Fruit fly (Drosophila melanogaster) whole organism, embryonic: ENCODE results near the gene CG12106.

ENCODE experiments used
- Adf1 ChIP-seq: fragments of 200-800 bp; sonication (Bioruptor generic); IDR thresholded peaks from 2 replicates; pipeline ENCODE4 v1.3.6; 2022; ENCODE audit warnings: missing biosample characterization, missing genetic modification characterization
- Atf6 ChIP-seq: fragments of 200-800 bp; sonication (Bioruptor generic); IDR thresholded peaks from 2 replicates; pipeline ENCODE4 v1.3.6; 2022; ENCODE audit warnings: missing biosample characterization, missing genetic modification characterization
- CG12299 ChIP-seq: fragments of 200-800 bp; sonication (Bioruptor generic); optimal IDR thresholded peaks from 2 replicates; lab custom pipeline; 2018; ENCODE audit warnings: missing biosample characterization, mild to moderate bottlenecking, missing genetic modification characterization
- CG13287 ChIP-seq: fragments of 200-800 bp; sonication (Bioruptor generic); IDR thresholded peaks from 2 replicates; pipeline ENCODE4 v1.3.6; 2022; ENCODE audit warnings: missing biosample characterization, missing genetic modification characterization; ENCODE audit not compliant: partially characterized antibody
- CG14710 ChIP-seq: fragments of 200-800 bp; sonication (Bioruptor generic); optimal IDR thresholded peaks from 3 replicates; lab custom pipeline; 2019; ENCODE audit warnings: missing biosample characterization, mild to moderate bottlenecking, missing genetic modification characterization, moderate library complexity
- CG1529 ChIP-seq: fragments of 200-800 bp; sonication (Bioruptor generic); optimal IDR thresholded peaks from 3 replicates; lab custom pipeline; 2018; ENCODE audit warnings: missing biosample characterization, missing genetic modification characterization
- CG15479 ChIP-seq: fragments of 200-800 bp; sonication (Bioruptor generic); optimal IDR thresholded peaks from 3 replicates; lab custom pipeline; 2019; ENCODE audit warnings: missing biosample characterization, mild to moderate bottlenecking, missing genetic modification characterization, moderate library complexity
- CG17186 ChIP-seq: fragments of 200-800 bp; sonication (Bioruptor generic); optimal IDR thresholded peaks from 3 replicates; lab custom pipeline; 2017; ENCODE audit warnings: missing biosample characterization, missing genetic modification reagents, missing genetic modification characterization
- CG1792 ChIP-seq: fragments of 200-800 bp; sonication (Bioruptor generic); optimal IDR thresholded peaks from 2 replicates; lab custom pipeline; 2016; ENCODE audit warnings: missing biosample characterization, missing genetic modification characterization
- CG2116 ChIP-seq: fragments of 200-800 bp; sonication (Bioruptor generic); optimal IDR thresholded peaks from 3 replicates; lab custom pipeline; 2018; ENCODE audit warnings: missing biosample characterization, mild to moderate bottlenecking, missing genetic modification characterization
- CG2202 ChIP-seq: fragments of 200-800 bp; sonication (Bioruptor generic); optimal IDR thresholded peaks from 2 replicates; lab custom pipeline; 2018; ENCODE audit warnings: missing biosample characterization, mild to moderate bottlenecking, missing genetic modification characterization
- CG32532 ChIP-seq: fragments of 200-800 bp; sonication (Bioruptor generic); IDR thresholded peaks from 2 replicates; pipeline ENCODE4 v1.3.6; 2022; ENCODE audit warnings: missing biosample characterization, missing genetic modification characterization
- CG5953 ChIP-seq: fragments of 200-800 bp; sonication (Bioruptor generic); IDR thresholded peaks from 2 replicates; pipeline ENCODE4 v1.3.6; 2022; ENCODE audit warnings: missing biosample characterization, missing genetic modification characterization
- CG6689 ChIP-seq: fragments of 200-800 bp; sonication (Bioruptor generic); IDR thresholded peaks from 2 replicates; pipeline ENCODE4 v1.3.6; 2022; ENCODE audit warnings: missing biosample characterization, missing genetic modification characterization
- CG9727 ChIP-seq: fragments of 200-800 bp; sonication (Bioruptor generic); optimal IDR thresholded peaks from 3 replicates; lab custom pipeline; 2017; ENCODE audit warnings: missing biosample characterization, mild to moderate bottlenecking, missing genetic modification characterization
- D19A ChIP-seq: fragments of 200-800 bp; optimal IDR thresholded peaks from 3 replicates; lab custom pipeline; 2019; ENCODE audit warnings: missing biosample characterization, mild to moderate bottlenecking, missing genetic modification characterization, moderate library complexity
- Dip2 ChIP-seq: fragments of 200-800 bp; sonication (Bioruptor generic); IDR thresholded peaks from 2 replicates; pipeline ENCODE4 v1.3.6; 2022; ENCODE audit warnings: missing biosample characterization, missing genetic modification characterization
- Elba2 ChIP-seq: fragments of 200-800 bp; sonication (Bioruptor generic); optimal IDR thresholded peaks from 3 replicates; lab custom pipeline; 2016; ENCODE audit warnings: missing biosample characterization, missing genetic modification characterization
- HLH4C ChIP-seq: fragments of 200-800 bp; sonication (Bioruptor generic); IDR thresholded peaks from 3 replicates; pipeline ENCODE4 v1.3.6; 2022; ENCODE audit warnings: missing biosample characterization, missing genetic modification characterization; ENCODE audit not compliant: partially characterized antibody
- HmgZ ChIP-seq: fragments of 200-800 bp; sonication (Bioruptor generic); optimal IDR thresholded peaks from 2 replicates; lab custom pipeline; 2018; ENCODE audit warnings: missing biosample characterization, mild to moderate bottlenecking, missing genetic modification characterization
- Jarid2 ChIP-seq: fragments of 200-800 bp; sonication (Bioruptor generic); optimal IDR thresholded peaks from 3 replicates; lab custom pipeline; 2017; ENCODE audit warnings: mild to moderate bottlenecking, missing biosample characterization, missing genetic modification reagents, missing genetic modification characterization
- Kr ChIP-seq: fragments of 200-800 bp; sonication (Bioruptor generic); optimal IDR thresholded peaks from 2 replicates; lab custom pipeline; 2017; ENCODE audit warnings: missing biosample characterization, mild to moderate bottlenecking, missing genetic modification characterization
- Med ChIP-seq: fragments of 200-800 bp; sonication (Bioruptor generic); peaks from one replicate; lab custom pipeline; 2016; ENCODE audit warnings: missing biosample characterization, missing genetic modification characterization, mild to moderate bottlenecking, inconsistent platforms, moderate library complexity
- NfI ChIP-seq: fragments of 200-800 bp; sonication (Bioruptor generic); optimal IDR thresholded peaks from 3 replicates; lab custom pipeline; 2018; ENCODE audit warnings: missing biosample characterization, mild to moderate bottlenecking, missing genetic modification characterization, moderate library complexity
- Ptx1 ChIP-seq: fragments of 200-800 bp; sonication (Bioruptor generic); IDR thresholded peaks from 2 replicates; pipeline ENCODE4 v1.3.6; 2022; ENCODE audit warnings: missing biosample characterization, missing genetic modification characterization
- Stat92E ChIP-seq, 3 experiments: fragments of >200 bp in 2 of 3; fragments of 200-800 bp in 1 of 3; sonication (Bioruptor generic) in 1 of 3; optimal IDR thresholded peaks; 2 replicates each; lab custom pipeline; 2017 to 2019; ENCODE audit warnings: missing biosample characterization in 3 of 3, missing genetic modification characterization in 3 of 3, mild to moderate bottlenecking in 1 of 3, moderate library complexity in 1 of 3
- TFAM ChIP-seq: fragments of 200-800 bp; sonication (Bioruptor generic); optimal IDR thresholded peaks from 2 replicates; lab custom pipeline; 2017; ENCODE audit warnings: missing biosample characterization, missing genetic modification characterization, inconsistent platforms
- ci ChIP-seq: fragments of 200-800 bp; sonication (Bioruptor generic); IDR thresholded peaks from 3 replicates; pipeline ENCODE4 v1.3.6; 2022; ENCODE audit warnings: missing biosample characterization, missing genetic modification characterization
- crp ChIP-seq, 2 experiments: fragments of 200-800 bp; sonication (Bioruptor generic); optimal IDR thresholded peaks; 2 replicates in 1 of 2; 3 replicates in 1 of 2; lab custom pipeline; 2017; ENCODE audit warnings: missing biosample characterization in 2 of 2, missing genetic modification characterization in 2 of 2, mild to moderate bottlenecking in 1 of 2, moderate library complexity in 1 of 2
- ewg ChIP-seq: fragments of 200-800 bp; sonication (Bioruptor generic); optimal IDR thresholded peaks from 3 replicates; lab custom pipeline; 2017; ENCODE audit warnings: mild to moderate bottlenecking, missing biosample characterization, missing genetic modification reagents, missing genetic modification characterization
- exex ChIP-seq: fragments of 200-800 bp; sonication (Bioruptor generic); optimal IDR thresholded peaks from 4 replicates; lab custom pipeline; 2018; ENCODE audit warnings: missing biosample characterization, mild to moderate bottlenecking, missing genetic modification characterization, moderate library complexity
- fd3F ChIP-seq: fragments of 200-800 bp; sonication (Bioruptor generic); optimal IDR thresholded peaks from 2 replicates; lab custom pipeline; 2018; ENCODE audit warnings: missing biosample characterization, mild to moderate bottlenecking, missing genetic modification characterization, moderate library complexity
- insv ChIP-seq, 2 experiments: fragments of 200-800 bp; sonication (Bioruptor generic); optimal IDR thresholded peaks; 3 replicates each; lab custom pipeline; 2016 to 2018; ENCODE audit warnings: missing biosample characterization in 2 of 2, missing genetic modification characterization in 2 of 2
- kah ChIP-seq: fragments of 200-800 bp; sonication (Bioruptor generic); optimal IDR thresholded peaks from 2 replicates; lab custom pipeline; 2018; ENCODE audit warnings: missing biosample characterization, mild to moderate bottlenecking, missing genetic modification characterization
- luna ChIP-seq: fragments of 200-800 bp; sonication (Bioruptor generic); optimal IDR thresholded peaks from 2 replicates; lab custom pipeline; 2016; ENCODE audit warnings: missing biosample characterization, missing genetic modification characterization
- nerfin-1 ChIP-seq: fragments of 200-800 bp; sonication (Bioruptor generic); optimal IDR thresholded peaks from 3 replicates; lab custom pipeline; 2019; ENCODE audit warnings: missing biosample characterization, mild to moderate bottlenecking, missing genetic modification characterization, moderate library complexity
- org-1 ChIP-seq: fragments of 200-800 bp; sonication (Bioruptor generic); optimal IDR thresholded peaks from 2 replicates; lab custom pipeline; 2017; ENCODE audit warnings: missing biosample characterization, missing genetic modification characterization
- pan ChIP-seq, 4 experiments: fragments of >200 bp in 3 of 4; fragments of 200-800 bp in 1 of 4; sonication (Bioruptor generic) in 1 of 4; optimal IDR thresholded peaks in 3 of 4; IDR thresholded peaks in 1 of 4; 2 replicates each; pipeline versions ENCODE4 v1.3.6 to Lab custom; 2017 to 2022; ENCODE audit warnings: missing biosample characterization in 2 of 4, missing genetic modification characterization in 2 of 4, mixed read lengths in 1 of 4
- prd ChIP-seq, 3 experiments: fragments of >200 bp in 2 of 3; fragments of 200-800 bp in 1 of 3; sonication (Bioruptor generic) in 1 of 3; optimal IDR thresholded peaks in 2 of 3; IDR thresholded peaks in 1 of 3; 2 replicates in 2 of 3; 3 replicates in 1 of 3; pipeline versions ENCODE4 v1.3.6 to Lab custom; 2017 to 2022; ENCODE audit warnings: missing biosample characterization in 1 of 3, missing genetic modification characterization in 1 of 3
- rib ChIP-seq: fragments of 200-800 bp; sonication (Bioruptor generic); IDR thresholded peaks from 2 replicates; pipeline ENCODE4 v1.3.6; 2022; ENCODE audit warnings: missing biosample characterization, missing genetic modification characterization
- row ChIP-seq: fragments of 200-800 bp; sonication (Bioruptor generic); IDR thresholded peaks from 3 replicates; pipeline ENCODE4 v1.3.6; 2022; ENCODE audit warnings: missing biosample characterization, missing genetic modification characterization
- scrt ChIP-seq: fragments of 200-800 bp; sonication (Bioruptor generic); optimal IDR thresholded peaks from 2 replicates; lab custom pipeline; 2018; ENCODE audit warnings: missing biosample characterization, mild to moderate bottlenecking, missing genetic modification characterization, moderate library complexity
- sens-2 ChIP-seq: fragments of 200-800 bp; sonication (Bioruptor generic); IDR thresholded peaks from 2 replicates; pipeline ENCODE4 v1.3.6; 2022; ENCODE audit warnings: missing biosample characterization, missing genetic modification characterization
- sob ChIP-seq: fragments of 200-800 bp; sonication (Bioruptor generic); IDR thresholded peaks from 2 replicates; pipeline ENCODE4 v1.3.6; 2022; ENCODE audit warnings: missing biosample characterization, missing genetic modification characterization
- ttk ChIP-seq: fragments of 200-800 bp; sonication (Bioruptor generic); IDR thresholded peaks from 2 replicates; pipeline ENCODE4 v2.1.2; 2022; ENCODE audit warnings: missing biosample characterization, missing genetic modification characterization
- yki ChIP-seq: fragments of >200 bp; optimal IDR thresholded peaks from 3 replicates; lab custom pipeline; 2018
- zfh1 ChIP-seq: fragments of 200-800 bp; sonication (Bioruptor generic); IDR thresholded peaks from 3 replicates; pipeline ENCODE4 v1.3.6; 2022; ENCODE audit warnings: missing biosample characterization, missing genetic modification characterization

Gene CG12106

dm6 chrX:9164510-9165506 lies 28.9 kb upstream of the CG12106 start:
- TF ChIP-seq CG9727, result peak; percentile 6
- TF ChIP-seq pan (optimal IDR thresholded peaks at IDR 0.05; lab: Kevin White, UChicago), result no peak
- TF ChIP-seq pan (GFP tag; optimal IDR thresholded peaks at IDR 0.05 in 1 of 2, IDR thresholded peaks at IDR 0.05 in 1 of 2), result no peak
- TF ChIP-seq Kr (GFP tag; lab: Kevin White, UChicago), result no peak
- TF ChIP-seq Atf6 (GFP tag; lab: Robert Waterston, UW), result no peak
- no peak for TF ChIP-seq CG32532 (GFP tag; lab: Robert Waterston, UW)
- TF ChIP-seq nerfin-1 (tag; lab: Kevin White, UChicago), result peak; percentile 86
- no peak for TF ChIP-seq NfI (GFP tag; lab: Kevin White, UChicago)
- no peak for TF ChIP-seq Ptx1 (GFP tag; lab: Robert Waterston, UW)
- TF ChIP-seq Adf1 (GFP tag; lab: Robert Waterston, UW), result no peak
- no peak for TF ChIP-seq exex
- TF ChIP-seq Med (GFP tag; lab: Kevin White, UChicago), result peak; percentile 28
- no peak for TF ChIP-seq CG13287 (GFP tag; lab: Robert Waterston, UW)
- no peak for TF ChIP-seq fd3F
- TF ChIP-seq prd (optimal IDR thresholded peaks at IDR 0.05; lab: Kevin White, UChicago), result no peak
- TF ChIP-seq prd (GFP tag; IDR thresholded peaks at IDR 0.05; lab: Robert Waterston, UW), result no peak
- no peak for TF ChIP-seq TFAM (GFP tag; lab: Kevin White, UChicago)
- TF ChIP-seq crp (GFP tag; optimal IDR thresholded peaks at IDR 0.05; lab: Kevin White, UChicago), result no peak
- no peak for TF ChIP-seq HmgZ (tag; lab: Kevin White, UChicago)
- TF ChIP-seq CG1529 (GFP tag; lab: Kevin White, UChicago), result no peak
- peak; percentile 50 for TF ChIP-seq row (GFP tag; lab: Robert Waterston, UW)
- TF ChIP-seq sob, result no peak
- no peak for TF ChIP-seq luna
- TF ChIP-seq zfh1, result 0 out of 3 replicates have a peak, but pooled peaks have one; percentile 11
- TF ChIP-seq CG5953, result no peak
- no peak for TF ChIP-seq kah (GFP tag; lab: Kevin White, UChicago)
- peak; percentile 78 for TF ChIP-seq Elba2 (GFP tag; lab: Kevin White, UChicago)
- no peak for TF ChIP-seq sens-2
- TF ChIP-seq CG2116 (GFP tag; lab: Kevin White, UChicago), result peak; percentile 17
- TF ChIP-seq org-1, result no peak
- no peak for TF ChIP-seq CG6689 (GFP tag; lab: Robert Waterston, UW)
- TF ChIP-seq D19A, result no peak
- TF ChIP-seq CG1792, result no peak
- no peak for TF ChIP-seq CG12299 (tag; lab: Kevin White, UChicago)
- peak in 1 of 2 experiments; percentile 90 for TF ChIP-seq insv (GFP tag; optimal IDR thresholded peaks at IDR 0.05; lab: Kevin White, UChicago)
- TF ChIP-seq CG15479, result peak; percentile 18
- TF ChIP-seq Dip2 (GFP tag; lab: Robert Waterston, UW), result no peak
- no peak for TF ChIP-seq scrt (GFP tag; lab: Kevin White, UChicago)
- TF ChIP-seq yki, result no peak
- no peak for TF ChIP-seq ci (GFP tag; lab: Robert Waterston, UW)
- no peak for TF ChIP-seq rib
- peak; percentile 7 for TF ChIP-seq CG17186
- no peak for TF ChIP-seq CG2202 (tag; lab: Kevin White, UChicago)
- TF ChIP-seq HLH4C (GFP tag; lab: Robert Waterston, UW), result no peak
- no peak for TF ChIP-seq CG14710 (tag; lab: Kevin White, UChicago)
- TF ChIP-seq ttk (GFP tag; lab: Robert Waterston, UW), result no peak
- no peak for TF ChIP-seq Stat92E (GFP tag; optimal IDR thresholded peaks at IDR 0.05; lab: Kevin White, UChicago)
- no peak for TF ChIP-seq Jarid2 (GFP tag; lab: Kevin White, UChicago)
- peak; percentile 74 for TF ChIP-seq ewg
